Fruit fly (Drosophila melanogaster) whole organism, pupa: ENCODE data around the gene RYa-R.
A peak's percentile ranks its signal among the peaks of the same experiment; 100 is the strongest.

Source experiments
- CG12605 ChIP-seq: fragments of 200-800 bp; sonication (Bioruptor generic); IDR thresholded peaks from 2 replicates; pipeline ENCODE4 v1.3.6; 2022; ENCODE audit warnings: missing biosample characterization, missing genetic modification characterization
- CG34367 ChIP-seq: fragments of 200-800 bp; sonication (Bioruptor generic); optimal IDR thresholded peaks from 2 replicates; lab custom pipeline; 2018; ENCODE audit warnings: missing biosample characterization, mild to moderate bottlenecking, missing genetic modification characterization
- CG4496 ChIP-seq: fragments of 200-800 bp; sonication (Bioruptor generic); IDR thresholded peaks from 3 replicates; pipeline ENCODE4 v1.3.6; 2022; ENCODE audit warnings: missing biosample characterization, missing genetic modification characterization
- EcR ChIP-seq: fragments of 200-800 bp; sonication (Bioruptor generic); optimal IDR thresholded peaks from 3 replicates; lab custom pipeline; 2019; ENCODE audit warnings: missing biosample characterization, missing genetic modification characterization, mild to moderate bottlenecking, moderate library complexity, missing genetic modification reagents
- Pif1A ChIP-seq: fragments of 200-800 bp; sonication (Bioruptor generic); optimal IDR thresholded peaks from 3 replicates; lab custom pipeline; 2016; ENCODE audit warnings: missing biosample characterization, missing genetic modification characterization
- Pif1B ChIP-seq: fragments of 200-800 bp; sonication (Bioruptor generic); optimal IDR thresholded peaks from 3 replicates; lab custom pipeline; 2016; ENCODE audit warnings: missing biosample characterization, missing genetic modification characterization
- rn ChIP-seq: fragments of 200-800 bp; sonication (Bioruptor generic); IDR thresholded peaks from 2 replicates; pipeline ENCODE4 v1.3.6; 2022; ENCODE audit warnings: missing biosample characterization, missing genetic modification characterization

DNA sequence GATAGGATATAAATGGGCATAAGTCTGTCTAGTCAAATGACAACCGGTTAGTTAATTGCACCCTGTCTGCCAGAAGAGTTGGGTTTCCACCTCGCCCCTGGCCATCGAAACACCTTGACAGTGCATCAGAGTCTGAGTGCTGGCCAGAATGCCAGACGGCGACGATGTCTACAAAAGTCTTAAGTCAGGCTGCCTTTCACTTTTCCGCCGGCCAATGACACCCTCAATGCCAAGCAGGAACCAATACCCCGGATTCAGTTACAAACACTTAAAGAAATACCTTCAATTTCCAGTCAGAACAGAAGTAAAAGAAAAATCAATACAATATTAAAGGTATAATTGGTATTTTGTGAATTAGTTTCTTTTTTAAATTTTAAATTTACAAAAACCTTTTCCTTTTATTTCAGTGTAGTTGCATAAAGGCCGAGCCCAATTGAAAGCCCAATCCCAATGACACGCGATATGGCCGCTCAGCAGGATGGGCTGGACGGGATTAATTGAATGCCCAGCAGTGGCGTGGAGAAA, 87.8 kb downstream of the RYa-R start:
- TF ChIP-seq CG34367 (tag; lab: Kevin White, UChicago) = no peak
- peak; percentile 91 for TF ChIP-seq EcR
- peak; percentile 62 for TF ChIP-seq Pif1A (GFP tag; lab: Kevin White, UChicago)
- peak; percentile 70; the same call in 2 of the 3 replicates for TF ChIP-seq CG4496
- no peak for TF ChIP-seq Pif1B (GFP tag; lab: Kevin White, UChicago)
- TF ChIP-seq rn (GFP tag; lab: Robert Waterston, UW) = no peak
- TF ChIP-seq CG12605 (GFP tag; lab: Robert Waterston, UW) = peak; percentile 62
